Fruit fly (Drosophila melanogaster): ENCODE measurements around the gene Cyp12c1.

dm6 chr3L:18686220-18686801, at the start of gene Cyp12c1:
- TF ChIP-seq psq (optimal IDR thresholded peaks at IDR 0.05), result no peak
- no peak for TF ChIP-seq Dll (optimal IDR thresholded peaks at IDR 0.05)
- TF ChIP-seq CG8478 (optimal IDR thresholded peaks at IDR 0.05), result no peak

Data from whole organism.